Fruit fly (Drosophila melanogaster) whole organism, embryonic: ENCODE measurements around the gene phol.

ENCODE experiments used
- Atf3 ChIP-seq: fragments of 200-800 bp; sonication (Bioruptor generic); optimal IDR thresholded peaks from 3 replicates; lab custom pipeline; 2016; ENCODE audit warnings: missing biosample characterization, missing genetic modification characterization
- CG11695 ChIP-seq: fragments of 200-800 bp; sonication (Bioruptor generic); IDR thresholded peaks from 3 replicates; pipeline ENCODE4 v1.3.6; 2022; ENCODE audit warnings: missing biosample characterization, missing genetic modification characterization
- CG14441 ChIP-seq: fragments of 200-800 bp; sonication (Bioruptor generic); IDR thresholded peaks from 2 replicates; pipeline ENCODE4 v1.3.6; 2022; ENCODE audit warnings: missing biosample characterization, missing genetic modification characterization
- CG16813 ChIP-seq: fragments of 200-800 bp; sonication (Bioruptor generic); IDR thresholded peaks from 3 replicates; pipeline ENCODE4 v1.3.6; 2022; ENCODE audit warnings: missing biosample characterization, missing genetic modification characterization; ENCODE audit not compliant: partially characterized antibody
- CG17328 ChIP-seq: fragments of 200-800 bp; sonication (Bioruptor generic); IDR thresholded peaks from 2 replicates; pipeline ENCODE4 v1.3.6; 2022; ENCODE audit warnings: missing biosample characterization, missing genetic modification characterization
- CG17912 ChIP-seq: fragments of 200-800 bp; sonication (Bioruptor generic); optimal IDR thresholded peaks from 2 replicates; lab custom pipeline; 2018; ENCODE audit warnings: missing biosample characterization, mild to moderate bottlenecking, missing genetic modification characterization
- CG2199 ChIP-seq: fragments of 200-800 bp; sonication (Bioruptor generic); IDR thresholded peaks from 3 replicates; pipeline ENCODE4 v1.3.6; 2022; ENCODE audit warnings: missing biosample characterization, missing genetic modification characterization
- CG30020 ChIP-seq: fragments of 200-800 bp; optimal IDR thresholded peaks from 2 replicates; lab custom pipeline; 2019; ENCODE audit warnings: missing biosample characterization, mild to moderate bottlenecking, missing genetic modification characterization, moderate library complexity
- CG32532 ChIP-seq: fragments of 200-800 bp; sonication (Bioruptor generic); IDR thresholded peaks from 2 replicates; pipeline ENCODE4 v1.3.6; 2022; ENCODE audit warnings: missing biosample characterization, missing genetic modification characterization
- CG34422 ChIP-seq: fragments of 200-800 bp; sonication (Bioruptor generic); IDR thresholded peaks from 3 replicates; pipeline ENCODE4 v1.3.6; 2022; ENCODE audit warnings: missing biosample characterization, missing genetic modification characterization
- CG5953 ChIP-seq: fragments of 200-800 bp; sonication (Bioruptor generic); IDR thresholded peaks from 2 replicates; pipeline ENCODE4 v1.3.6; 2022; ENCODE audit warnings: missing biosample characterization, missing genetic modification characterization
- CG7987 ChIP-seq: fragments of 200-800 bp; sonication (Bioruptor generic); optimal IDR thresholded peaks from 2 replicates; lab custom pipeline; 2018; ENCODE audit warnings: missing biosample characterization, mild to moderate bottlenecking, missing genetic modification characterization, moderate library complexity
- CG8089 ChIP-seq: fragments of 200-800 bp; sonication (Bioruptor generic); optimal IDR thresholded peaks from 3 replicates; lab custom pipeline; 2016; ENCODE audit warnings: missing biosample characterization, missing genetic modification characterization
- CkIIα-i1 ChIP-seq: fragments of 200-800 bp; sonication (Bioruptor generic); IDR thresholded peaks from 2 replicates; pipeline ENCODE4 v1.3.6; 2022; ENCODE audit warnings: missing biosample characterization, missing genetic modification characterization
- D19B ChIP-seq: fragments of 200-800 bp; sonication (Bioruptor generic); optimal IDR thresholded peaks from 2 replicates; lab custom pipeline; 2017; ENCODE audit warnings: missing biosample characterization, mild to moderate bottlenecking, missing genetic modification characterization
- Doc2 ChIP-seq: fragments of 200-800 bp; sonication (Bioruptor generic); IDR thresholded peaks from 2 replicates; pipeline ENCODE4 v1.3.6; 2022; ENCODE audit warnings: missing biosample characterization, missing genetic modification characterization
- Drgx ChIP-seq: fragments of 200-800 bp; sonication (Bioruptor generic); IDR thresholded peaks from 2 replicates; pipeline ENCODE4 v1.3.6; 2022; ENCODE audit warnings: missing biosample characterization, missing genetic modification characterization
- HLHmδ ChIP-seq: fragments of 200-800 bp; sonication (Bioruptor generic); optimal IDR thresholded peaks from 2 replicates; lab custom pipeline; 2018; ENCODE audit warnings: missing biosample characterization, mild to moderate bottlenecking, missing genetic modification characterization, moderate library complexity
- Optix ChIP-seq: fragments of 200-800 bp; sonication (Bioruptor generic); IDR thresholded peaks from 3 replicates; pipeline ENCODE4 v1.3.6; 2022; ENCODE audit warnings: missing biosample characterization, missing genetic modification characterization
- Ptx1 ChIP-seq: fragments of 200-800 bp; sonication (Bioruptor generic); IDR thresholded peaks from 2 replicates; pipeline ENCODE4 v1.3.6; 2022; ENCODE audit warnings: missing biosample characterization, missing genetic modification characterization
- Rx ChIP-seq: fragments of 200-800 bp; sonication (Bioruptor generic); IDR thresholded peaks from 2 replicates; pipeline ENCODE4 v1.3.6; 2022; ENCODE audit warnings: missing biosample characterization, missing genetic modification characterization
- Sox102F ChIP-seq: fragments of 200-800 bp; sonication (Bioruptor generic); optimal IDR thresholded peaks from 2 replicates; lab custom pipeline; 2018; ENCODE audit warnings: missing biosample characterization, mild to moderate bottlenecking, missing genetic modification characterization, moderate library complexity
- Xrp1 ChIP-seq: fragments of 200-800 bp; sonication (Bioruptor generic); IDR thresholded peaks from 2 replicates; pipeline ENCODE4 v1.3.6; 2022; ENCODE audit warnings: missing biosample characterization, missing genetic modification characterization
- ap ChIP-seq: fragments of 200-800 bp; sonication (Bioruptor generic); IDR thresholded peaks from 2 replicates; pipeline ENCODE4 v1.3.6; 2022; ENCODE audit warnings: missing biosample characterization, missing genetic modification characterization
- ase ChIP-seq: fragments of 200-800 bp; sonication (Bioruptor generic); IDR thresholded peaks from 3 replicates; pipeline ENCODE4 v1.3.6; 2022; ENCODE audit warnings: missing biosample characterization, missing genetic modification characterization
- br ChIP-seq: fragments of >200 bp; optimal IDR thresholded peaks from 2 replicates; lab custom pipeline; 2017
- chm ChIP-seq: fragments of 200-800 bp; sonication (Bioruptor generic); IDR thresholded peaks from 2 replicates; pipeline ENCODE4 v1.3.6; 2022; ENCODE audit warnings: missing biosample characterization, missing genetic modification characterization
- ci ChIP-seq: fragments of 200-800 bp; sonication (Bioruptor generic); IDR thresholded peaks from 3 replicates; pipeline ENCODE4 v1.3.6; 2022; ENCODE audit warnings: missing biosample characterization, missing genetic modification characterization
- croc ChIP-seq: fragments of 200-800 bp; sonication (Bioruptor generic); conservative IDR thresholded peaks from 3 replicates; pipeline ENCODE4 v1.3.6; 2022; ENCODE audit warnings: missing biosample characterization, missing genetic modification characterization
- dimm ChIP-seq: fragments of 200-800 bp; sonication (Bioruptor generic); IDR thresholded peaks from 2 replicates; pipeline ENCODE4 v1.3.6; 2022; ENCODE audit warnings: missing biosample characterization, missing genetic modification characterization
- gt ChIP-seq: fragments of 200-800 bp; sonication (Bioruptor generic); IDR thresholded peaks from 2 replicates; pipeline ENCODE4 v1.3.6; 2022; ENCODE audit warnings: missing biosample characterization, missing genetic modification characterization
- inv ChIP-seq: fragments of 200-800 bp; sonication (Bioruptor generic); IDR thresholded peaks from 2 replicates; pipeline ENCODE4 v1.3.6; 2022; ENCODE audit warnings: missing biosample characterization, missing genetic modification characterization; ENCODE audit not compliant: partially characterized antibody
- klu ChIP-seq: fragments of 200-800 bp; sonication (Bioruptor generic); IDR thresholded peaks from 2 replicates; pipeline ENCODE4 v1.3.6; 2022; ENCODE audit warnings: missing biosample characterization, missing genetic modification characterization
- pan ChIP-seq, 4 experiments: fragments of >200 bp in 3 of 4; fragments of 200-800 bp in 1 of 4; sonication (Bioruptor generic) in 1 of 4; optimal IDR thresholded peaks in 3 of 4; IDR thresholded peaks in 1 of 4; 2 replicates each; pipeline versions ENCODE4 v1.3.6 to Lab custom; 2017 to 2022; ENCODE audit warnings: missing biosample characterization in 2 of 4, missing genetic modification characterization in 2 of 4, mixed read lengths in 1 of 4
- row ChIP-seq: fragments of 200-800 bp; sonication (Bioruptor generic); IDR thresholded peaks from 3 replicates; pipeline ENCODE4 v1.3.6; 2022; ENCODE audit warnings: missing biosample characterization, missing genetic modification characterization
- sens-2 ChIP-seq: fragments of 200-800 bp; sonication (Bioruptor generic); IDR thresholded peaks from 2 replicates; pipeline ENCODE4 v1.3.6; 2022; ENCODE audit warnings: missing biosample characterization, missing genetic modification characterization
- seq ChIP-seq: fragments of 200-800 bp; sonication (Bioruptor generic); IDR thresholded peaks from 2 replicates; pipeline ENCODE4 v1.3.6; 2022; ENCODE audit warnings: missing biosample characterization, missing genetic modification characterization
- sisA ChIP-seq: fragments of 200-800 bp; sonication (Bioruptor generic); IDR thresholded peaks from 2 replicates; pipeline ENCODE4 v1.3.6; 2022; ENCODE audit warnings: missing biosample characterization, missing genetic modification characterization
- tup ChIP-seq: fragments of 200-800 bp; sonication (Bioruptor generic); optimal IDR thresholded peaks from 2 replicates; lab custom pipeline; 2016; ENCODE audit warnings: missing biosample characterization, mild to moderate bottlenecking, missing genetic modification characterization, moderate library complexity
- usp ChIP-seq: fragments of >200 bp; optimal IDR thresholded peaks from 2 replicates; lab custom pipeline; 2017; ENCODE audit warnings: missing biosample characterization, missing genetic modification characterization
- vvl ChIP-seq: fragments of 200-800 bp; sonication (Bioruptor generic); IDR thresholded peaks from 2 replicates; pipeline ENCODE4 v1.3.6; 2022; ENCODE audit warnings: missing biosample characterization, missing genetic modification characterization
- zfh1 ChIP-seq: fragments of 200-800 bp; sonication (Bioruptor generic); IDR thresholded peaks from 3 replicates; pipeline ENCODE4 v1.3.6; 2022; ENCODE audit warnings: missing biosample characterization, missing genetic modification characterization

The phol gene

dm6 chr3L:9419328-9419727, 36.8 kb downstream of the phol start (continued):
- TF ChIP-seq CG34422 (GFP tag; lab: Robert Waterston, UW) (0 out of 3 replicates have a peak, but pooled peaks have one; percentile 26), row (GFP tag; lab: Robert Waterston, UW) (0 out of 3 replicates have a peak, but pooled peaks have one; percentile 23), CG14441 (GFP tag; lab: Robert Waterston, UW) (peak; percentile 40), ci (GFP tag; lab: Robert Waterston, UW) (peak; percentile 65; the same call in 2 of the 3 replicates), chm (GFP tag; lab: Robert Waterston, UW) (0 out of 2 replicates have a peak, but pooled peaks have one; percentile 16), CG30020 (tag; lab: Kevin White, UChicago) (no peak), Rx (GFP tag; lab: Robert Waterston, UW) (no peak), zfh1 (GFP tag; lab: Robert Waterston, UW) (0 out of 3 replicates have a peak, but pooled peaks have one; percentile 24), seq (GFP tag; lab: Robert Waterston, UW) (no peak), br (lab: Kevin White, UChicago) (no peak), Ptx1 (0 out of 2 replicates have a peak, but pooled peaks have one; percentile 20), Doc2 (GFP tag; lab: Robert Waterston, UW) (no peak), inv (GFP tag; lab: Robert Waterston, UW) (no peak), CG17912 (GFP tag; lab: Kevin White, UChicago) (no peak), CG16813 (GFP tag; lab: Robert Waterston, UW) (no peak), ap (GFP tag; lab: Robert Waterston, UW) (0 out of 2 replicates have a peak, but pooled peaks have one; percentile 35), sisA (peak; percentile 32; the same call in 1 of the 2 replicates), tup (GFP tag; lab: Kevin White, UChicago) (no peak), CG32532 (GFP tag; lab: Robert Waterston, UW) (0 out of 2 replicates have a peak, but pooled peaks have one; percentile 9), D19B (GFP tag; lab: Kevin White, UChicago) (no peak), croc (GFP tag; lab: Robert Waterston, UW) (no peak), HLHmδ (GFP tag; lab: Kevin White, UChicago) (no peak), Optix (0 out of 3 replicates have a peak, but pooled peaks have one; percentile 33), Drgx (GFP tag; lab: Robert Waterston, UW) (peak; percentile 83), klu (GFP tag; lab: Robert Waterston, UW) (0 out of 2 replicates have a peak, but pooled peaks have one; percentile 28), CG7987 (GFP tag; lab: Kevin White, UChicago) (no peak), CG8089 (GFP tag; lab: Kevin White, UChicago) (no peak), CG5953 (GFP tag; lab: Robert Waterston, UW) (0 out of 2 replicates have a peak, but pooled peaks have one; percentile 50), CkIIα-i1 (no peak), pan (optimal IDR thresholded peaks at IDR 0.05; lab: Kevin White, UChicago) (no peak), pan (GFP tag; optimal IDR thresholded peaks at IDR 0.05 in 1 of 2, IDR thresholded peaks at IDR 0.05 in 1 of 2) (peak in 1 of 2 experiments; percentile 64), CG2199 (GFP tag; lab: Robert Waterston, UW) (0 out of 3 replicates have a peak, but pooled peaks have one; percentile 33), sens-2 (GFP tag; lab: Robert Waterston, UW) (0 out of 2 replicates have a peak, but pooled peaks have one; percentile 4), Atf3 (no peak), CG11695 (peak; percentile 40; the same call in 1 of the 3 replicates), gt (GFP tag; lab: Robert Waterston, UW) (no peak), Xrp1 (GFP tag; lab: Robert Waterston, UW) (peak; percentile 14; the same call in 1 of the 2 replicates), usp (GFP tag; lab: Kevin White, UChicago) (no peak), dimm (no peak), CG17328 (GFP tag; lab: Robert Waterston, UW) (0 out of 2 replicates have a peak, but pooled peaks have one; percentile 33), vvl (GFP tag; lab: Robert Waterston, UW) (peak; percentile 46; the same call in 1 of the 2 replicates), ase (0 out of 3 replicates have a peak, but pooled peaks have one; percentile 10), Sox102F (GFP tag; lab: Kevin White, UChicago) (peak; percentile 25)
